Fruit fly (Drosophila melanogaster): ENCODE data around the gene CG18404.

Gene CG18404

dm6 chr3R:30273898-30274297, 20.9 kb downstream of the CG18404 start (continued):
- TF ChIP-seq vfl (GFP tag; optimal IDR thresholded peaks at IDR 0.05): no peak
- TF ChIP-seq CG6254 (GFP tag; optimal IDR thresholded peaks at IDR 0.05): peak; percentile 86
- peak; percentile 45; the same call in 1 of the 2 replicates for TF ChIP-seq seq (GFP tag; IDR thresholded peaks at IDR 0.05)
- TF ChIP-seq CG10147 (GFP tag; optimal IDR thresholded peaks at IDR 0.05): no peak

dm6 chr3R:30275970-30276369, 23.0 kb downstream of the CG18404 start:
- no peak for TF ChIP-seq disco-r (GFP tag; optimal IDR thresholded peaks at IDR 0.05)
- no peak for TF ChIP-seq ato (GFP tag; IDR thresholded peaks at IDR 0.05; ENCODE audit: partially characterized antibody)
- no peak for TF ChIP-seq dmrt99B (tag; optimal IDR thresholded peaks at IDR 0.05)
- TF ChIP-seq tll (GFP tag; optimal IDR thresholded peaks at IDR 0.05): peak in 1 of 2 experiments; percentile 93
- no peak for TF ChIP-seq MTF-1 (GFP tag; optimal IDR thresholded peaks at IDR 0.05; ENCODE audit: borderline replicate concordance)
- TF ChIP-seq cas (GFP tag; IDR thresholded peaks at IDR 0.05): no peak
- no peak for TF ChIP-seq CG4730 (GFP tag; IDR thresholded peaks at IDR 0.05)
- TF ChIP-seq CG18011 (GFP tag; optimal IDR thresholded peaks at IDR 0.05): no peak
- peak; percentile 68 for TF ChIP-seq CG15479 (GFP tag; optimal IDR thresholded peaks at IDR 0.05)
- no peak for TF ChIP-seq crp (GFP tag; optimal IDR thresholded peaks at IDR 0.05)
- peak; percentile 56 for TF ChIP-seq CG17385 (GFP tag; optimal IDR thresholded peaks at IDR 0.05)
- no peak for TF ChIP-seq zfh2 (GFP tag; optimal IDR thresholded peaks at IDR 0.05)
- TF ChIP-seq CG6854 (GFP tag; optimal IDR thresholded peaks at IDR 0.05): no peak
- peak; percentile 76 for TF ChIP-seq CG4360 (GFP tag; IDR thresholded peaks at IDR 0.05)
- no peak for TF ChIP-seq grn (GFP tag; optimal IDR thresholded peaks at IDR 0.05)
- no peak for TF ChIP-seq Doc3 (GFP tag; IDR thresholded peaks at IDR 0.05; ENCODE audit: partially characterized antibody)
- peak; percentile 20 for TF ChIP-seq cg (GFP tag; optimal IDR thresholded peaks at IDR 0.05)
- TF ChIP-seq Trl (optimal IDR thresholded peaks at IDR 0.05): no peak
- TF ChIP-seq Trl (GFP tag; optimal IDR thresholded peaks at IDR 0.05): no peak
- TF ChIP-seq CG8388 (GFP tag; optimal IDR thresholded peaks at IDR 0.05): no peak
- no peak for TF ChIP-seq fd3F (GFP tag; optimal IDR thresholded peaks at IDR 0.05)
- TF ChIP-seq H2.0 (GFP tag; IDR thresholded peaks at IDR 0.05): no peak
- TF ChIP-seq CG7556 (GFP tag; optimal IDR thresholded peaks at IDR 0.05): no peak
- no peak for TF ChIP-seq oc (tag; optimal IDR thresholded peaks at IDR 0.05)
- TF ChIP-seq sqz (GFP tag; optimal IDR thresholded peaks at IDR 0.05): peak; percentile 57
- TF ChIP-seq CG30020 (tag; optimal IDR thresholded peaks at IDR 0.05): no peak
- peak; percentile 55 for TF ChIP-seq zen (tag; optimal IDR thresholded peaks at IDR 0.05)
- TF ChIP-seq ham (GFP tag; IDR thresholded peaks at IDR 0.05): no peak
- TF ChIP-seq dmrt11E (tag; optimal IDR thresholded peaks at IDR 0.05): no peak
- no peak for TF ChIP-seq ERR (GFP tag; optimal IDR thresholded peaks at IDR 0.05)
- TF ChIP-seq CG33213 (GFP tag; optimal IDR thresholded peaks at IDR 0.05): no peak
- no peak for TF ChIP-seq Med (GFP tag)
- peak; percentile 19 for TF ChIP-seq cad (GFP tag; optimal IDR thresholded peaks at IDR 0.05)
- no peak for TF ChIP-seq CG12071 (GFP tag; optimal IDR thresholded peaks at IDR 0.05)

All from whole organism, embryonic.